Worm (Caenorhabditis elegans) whole organism, young adult: Measurements from ENCODE around the gene cdk-4.

Source experiments
- B0019.2 ChIP-seq: fragments of 200-800 bp; sonication (Bioruptor generic); conservative IDR thresholded peaks from 2 replicates; pipeline ENCODE4 v1.3.6; 2022; ENCODE audit warnings: missing genetic modification reagents, missing genetic modification characterization, missing compliant biosample characterization
- B0035.1 ChIP-seq: sonication (generic microtip); optimal IDR thresholded peaks from 2 replicates; lab custom pipeline; 2016; ENCODE audit warnings: missing genetic modification characterization, mild to moderate bottlenecking, missing compliant biosample characterization, missing genotype, missing genetic modification reagents
- F49E8.2 ChIP-seq: sonication (generic microtip); optimal IDR thresholded peaks from 3 replicates; lab custom pipeline; 2017; ENCODE audit warnings: missing genetic modification characterization, mild to moderate bottlenecking, missing compliant biosample characterization, antibody characterized with exemption, moderate library complexity; ENCODE audit not compliant: insufficient read depth
- K12H6.12 ChIP-seq: fragments of 200-800 bp; sonication (Bioruptor generic); optimal IDR thresholded peaks from 2 replicates; lab custom pipeline; 2018; ENCODE audit warnings: mild to moderate bottlenecking, missing genetic modification characterization, missing compliant biosample characterization
- aptf-3 ChIP-seq: fragments of 200-800 bp; sonication (Bioruptor generic); IDR thresholded peaks from 2 replicates; pipeline ENCODE4 v1.3.6; 2022; ENCODE audit warnings: missing genetic modification characterization, missing compliant biosample characterization
- bed-1 ChIP-seq: fragments of 200-800 bp; sonication (Bioruptor generic); IDR thresholded peaks from 2 replicates; pipeline ENCODE4 v1.3.6; 2022; ENCODE audit warnings: missing genetic modification reagents, missing genetic modification characterization, missing compliant biosample characterization
- ccch-3 ChIP-seq: fragments of 200-800 bp; sonication (Bioruptor generic); optimal IDR thresholded peaks from 2 replicates; lab custom pipeline; 2018; ENCODE audit warnings: mild to moderate bottlenecking, missing genetic modification characterization, missing compliant biosample characterization
- cebp-1 ChIP-seq, 2 experiments: fragments of 200-800 bp in 1 of 2; sonication (Bioruptor generic) in 1 of 2; sonication (generic microtip) in 1 of 2; IDR thresholded peaks in 1 of 2; optimal IDR thresholded peaks in 1 of 2; 2 replicates each; pipeline versions ENCODE4 v1.3.6 to Lab custom; 2017 to 2022; ENCODE audit warnings: missing compliant biosample characterization in 2 of 2, missing genetic modification characterization in 2 of 2, mild to moderate bottlenecking in 1 of 2, missing genetic modification reagents in 1 of 2, moderate library complexity in 1 of 2
- ceh-27 ChIP-seq: fragments of 200-800 bp; sonication (Bioruptor generic); optimal IDR thresholded peaks from 2 replicates; lab custom pipeline; 2018; ENCODE audit warnings: mild to moderate bottlenecking, missing genetic modification characterization, moderate library complexity, missing compliant biosample characterization
- ceh-91 ChIP-seq: fragments of 200-800 bp; sonication (Bioruptor generic); IDR thresholded peaks from 2 replicates; pipeline ENCODE4 v1.3.6; 2022; ENCODE audit warnings: missing genetic modification reagents, missing genetic modification characterization, missing compliant biosample characterization
- dox-1 ChIP-seq: fragments of 200-800 bp; sonication (Bioruptor generic); IDR thresholded peaks from 2 replicates; pipeline ENCODE4 v1.3.6; 2022; ENCODE audit warnings: missing genetic modification reagents, missing genetic modification characterization, missing compliant biosample characterization
- egl-44 ChIP-seq: fragments of 200-800 bp; sonication (Bioruptor generic); IDR thresholded peaks from 2 replicates; pipeline ENCODE4 v1.3.6; 2022; ENCODE audit warnings: missing genetic modification reagents, missing genetic modification characterization, missing compliant biosample characterization
- egrh-3 ChIP-seq: fragments of 200-800 bp; sonication (Bioruptor generic); IDR thresholded peaks from 2 replicates; pipeline ENCODE4 v1.3.6; 2022; ENCODE audit warnings: missing genetic modification reagents, missing genetic modification characterization, missing compliant biosample characterization
- ekl-4 ChIP-seq: fragments of 200-800 bp; sonication (Bioruptor generic); IDR thresholded peaks from 2 replicates; pipeline ENCODE4 v1.3.6; 2022; ENCODE audit warnings: missing genetic modification reagents, missing genetic modification characterization, missing compliant biosample characterization
- hmg-1.2 ChIP-seq: fragments of 200-800 bp; sonication (Bioruptor generic); IDR thresholded peaks from 2 replicates; pipeline ENCODE4 v1.3.6; 2022; ENCODE audit warnings: missing genetic modification reagents, missing genetic modification characterization, missing compliant biosample characterization
- hmg-20 ChIP-seq: fragments of 200-800 bp; sonication (Bioruptor generic); IDR thresholded peaks from 2 replicates; pipeline ENCODE4 v1.3.6; 2022; ENCODE audit warnings: missing genetic modification reagents, missing genetic modification characterization, missing compliant biosample characterization
- hsf-1 ChIP-seq: fragments of 200-800 bp; sonication (Bioruptor generic); IDR thresholded peaks from 2 replicates; pipeline ENCODE4 v1.3.6; 2022; ENCODE audit warnings: missing genetic modification reagents, missing genetic modification characterization, missing compliant biosample characterization
- lag-1 ChIP-seq: fragments of 200-800 bp; sonication (Bioruptor generic); IDR thresholded peaks from 2 replicates; pipeline ENCODE4 v1.3.6; 2022; ENCODE audit warnings: missing genetic modification reagents, missing genetic modification characterization, missing compliant biosample characterization
- lsl-1 ChIP-seq: fragments of 200-800 bp; sonication (Bioruptor generic); optimal IDR thresholded peaks from 2 replicates; lab custom pipeline; 2018; ENCODE audit warnings: mild to moderate bottlenecking, missing genetic modification characterization, moderate library complexity, missing compliant biosample characterization
- mcd-1 ChIP-seq: fragments of 200-800 bp; sonication (Bioruptor generic); IDR thresholded peaks from 2 replicates; pipeline ENCODE4 v1.3.6; 2022; ENCODE audit warnings: missing genetic modification reagents, missing genetic modification characterization, missing compliant biosample characterization
- mel-28 ChIP-seq: sonication (generic microtip); optimal IDR thresholded peaks from 2 replicates; lab custom pipeline; 2016; ENCODE audit warnings: borderline replicate concordance, mild to moderate bottlenecking, missing genetic modification characterization, missing compliant biosample characterization
- mxl-1 ChIP-seq: sonication (generic microtip); optimal IDR thresholded peaks from 2 replicates; lab custom pipeline; 2016; ENCODE audit warnings: missing genetic modification characterization, missing compliant biosample characterization
- nhr-80 ChIP-seq: sonication (generic microtip); optimal IDR thresholded peaks from 2 replicates; lab custom pipeline; 2016; ENCODE audit warnings: missing genetic modification characterization, missing compliant biosample characterization
- pha-4 ChIP-seq: fragments of 150-350 bp; sonication (generic microtip); optimal IDR thresholded peaks from 2 replicates; lab custom pipeline; 2014; ENCODE audit warnings: missing biosample characterization, missing genetic modification reagents, missing genetic modification characterization
- sea-2 ChIP-seq: fragments of 200-800 bp; sonication (Bioruptor generic); IDR thresholded peaks from 2 replicates; pipeline ENCODE4 v1.3.6; 2022; ENCODE audit warnings: missing genetic modification characterization, missing compliant biosample characterization
- snpc-4 ChIP-seq, 5 experiments: fragments of 150-350 bp in 1 of 5; sonication (generic microtip) in 4 of 5; optimal IDR thresholded peaks; 2 replicates each; lab custom pipeline; 2014 to 2018; ENCODE audit warnings: missing genetic modification characterization in 5 of 5, missing biosample characterization in 3 of 5, antibody characterized with exemption in 2 of 5, mild to moderate bottlenecking in 2 of 5, missing compliant biosample characterization in 2 of 5, missing genotype in 2 of 5, moderate library complexity in 2 of 5, missing genetic modification reagents in 1 of 5
- somi-1 ChIP-seq: fragments of 200-800 bp; sonication (Bioruptor generic); optimal IDR thresholded peaks from 2 replicates; lab custom pipeline; 2018; ENCODE audit warnings: mild to moderate bottlenecking, missing genetic modification characterization, missing compliant biosample characterization
- sptf-2 ChIP-seq: fragments of 200-800 bp; sonication (Bioruptor generic); optimal IDR thresholded peaks from 2 replicates; lab custom pipeline; 2018; ENCODE audit warnings: mild to moderate bottlenecking, missing genetic modification characterization, missing compliant biosample characterization
- tbp1 ChIP-seq: fragments of 200-800 bp; sonication (Bioruptor generic); optimal IDR thresholded peaks from 2 replicates; lab custom pipeline; 2018; ENCODE audit warnings: mild to moderate bottlenecking, missing genetic modification characterization, missing compliant biosample characterization
- unc-62 ChIP-seq: fragments of 150-350 bp; optimal IDR thresholded peaks from 2 replicates; lab custom pipeline; 2014; ENCODE audit warnings: missing biosample characterization, missing genetic modification reagents, missing genetic modification characterization
- zfh-2 ChIP-seq: fragments of 200-800 bp; sonication (Bioruptor generic); conservative IDR thresholded peaks from 2 replicates; pipeline ENCODE4 v1.3.6; 2022; ENCODE audit warnings: missing genetic modification reagents, missing genetic modification characterization, missing compliant biosample characterization
- zim-3 ChIP-seq: sonication (generic microtip); optimal IDR thresholded peaks from 2 replicates; lab custom pipeline; 2017; ENCODE audit warnings: mild to moderate bottlenecking, missing genetic modification characterization, moderate library complexity, missing compliant biosample characterization
- ztf-26 ChIP-seq: sonication (generic microtip); optimal IDR thresholded peaks from 2 replicates; lab custom pipeline; 2017; ENCODE audit warnings: missing genetic modification characterization, missing compliant biosample characterization

The cdk-4 gene

DNA sequence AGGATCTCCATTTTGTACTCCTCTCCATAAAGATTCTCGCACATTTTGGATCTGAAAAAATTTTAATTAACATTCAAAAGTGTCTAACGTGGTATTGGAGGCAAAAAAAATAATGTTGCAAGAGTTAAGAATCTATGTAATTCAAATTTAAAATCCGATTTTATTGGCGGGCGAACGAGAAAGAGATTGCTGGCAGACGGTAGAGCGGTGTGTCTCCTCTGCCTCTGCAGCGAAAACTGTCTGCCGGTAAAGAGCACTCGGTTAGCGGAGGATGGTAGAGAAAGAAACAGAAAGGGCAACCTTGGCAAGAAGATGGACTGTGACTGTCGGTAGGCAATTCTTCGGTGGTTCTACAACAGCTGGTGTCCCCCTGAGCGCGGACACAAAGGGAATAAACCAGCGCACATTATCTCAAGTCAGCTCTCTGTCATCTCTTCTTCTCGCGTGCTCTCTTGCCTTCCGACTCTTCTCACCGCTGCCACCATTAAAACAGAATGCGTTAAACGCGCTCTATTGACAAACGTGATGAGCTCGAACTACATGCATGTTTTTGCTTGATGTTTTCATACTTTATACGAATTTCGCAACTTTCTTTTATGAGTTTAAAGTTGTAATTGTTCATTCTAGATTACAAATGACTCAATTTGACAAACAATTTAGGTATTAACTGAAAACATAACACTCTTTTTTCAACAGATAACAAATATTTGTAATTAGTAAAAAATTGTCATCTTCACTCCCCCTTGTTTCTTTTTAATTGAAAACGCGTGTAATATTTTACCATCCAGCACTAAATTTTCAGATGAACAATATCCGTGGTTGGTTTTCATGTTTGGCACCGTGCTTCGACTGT, at the start of gene cdk-4, which contains the start of gene F18H3.1:
Gene cdk-4, minus strand, starts transcription at position 51 of the 853 bp plus-strand sequence.
Gene F18H3.1, plus strand, starts transcription at position 803 of the 853 bp plus-strand sequence.
- TF ChIP-seq unc-62 (GFP tag; lab: Kevin White, UChicago), result no peak
- TF ChIP-seq mxl-1 (tag; lab: Kevin White, UChicago), result no peak
- no peak for TF ChIP-seq hsf-1
- 0 out of 2 replicates have a peak, but pooled peaks have one; percentile 16 for TF ChIP-seq egrh-3 (GFP tag; lab: Robert Waterston, UW)
- peak; percentile 95 for TF ChIP-seq zfh-2
- TF ChIP-seq snpc-4 (GFP tag; optimal IDR thresholded peaks at IDR 0.05; lab: Kevin White, UChicago), result no peak
- peak in 1 of 4 experiments; percentile 14 for TF ChIP-seq snpc-4 (tag; optimal IDR thresholded peaks at IDR 0.05; lab: Kevin White, UChicago)
- TF ChIP-seq dox-1, result peak; percentile 67
- peak; percentile 61 for TF ChIP-seq cebp-1 (GFP tag; IDR thresholded peaks at IDR 0.05; lab: Robert Waterston, UW)
- peak; percentile 91 for TF ChIP-seq cebp-1 (tag; optimal IDR thresholded peaks at IDR 0.05; lab: Kevin White, UChicago)
- TF ChIP-seq hmg-1.2 (GFP tag; lab: Robert Waterston, UW), result peak; percentile 53; the same call in 1 of the 2 replicates
- peak; percentile 55 for TF ChIP-seq nhr-80 (tag; lab: Kevin White, UChicago)
- no peak for TF ChIP-seq egl-44 (GFP tag; lab: Robert Waterston, UW)
- peak; percentile 51 for TF ChIP-seq mcd-1 (GFP tag; lab: Robert Waterston, UW)
- TF ChIP-seq K12H6.12 (tag; lab: Kevin White, UChicago), result peak; percentile 40
- no peak for TF ChIP-seq tbp1
- TF ChIP-seq mel-28 (tag; lab: Kevin White, UChicago), result no peak
- TF ChIP-seq ekl-4, result no peak
- TF ChIP-seq hmg-20, result no peak

DNA sequence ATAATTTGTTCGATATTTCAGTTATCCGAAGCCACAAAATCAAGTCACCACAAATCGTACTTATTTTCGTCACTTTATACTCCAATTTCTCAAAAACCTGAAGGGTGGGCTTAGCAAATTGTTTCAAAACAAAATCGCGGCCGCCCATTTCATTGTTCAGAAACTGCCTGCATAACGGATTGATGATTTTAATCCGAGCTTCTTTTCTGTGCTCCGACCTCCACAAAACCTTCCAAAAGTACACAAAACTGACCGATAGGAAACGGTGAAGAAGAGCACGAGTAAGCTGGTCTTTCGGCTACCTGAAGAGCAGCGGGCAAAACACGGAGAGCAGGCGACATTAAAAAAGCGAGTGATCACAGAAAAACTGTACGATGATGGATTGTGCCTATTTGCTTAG, 47.7 kb upstream of the cdk-4 start, which contains the start of gene R01E6.2:
Gene R01E6.2, minus strand, starts transcription at position 101 of the 400 bp plus-strand sequence.
- TF ChIP-seq F49E8.2 (tag; lab: Kevin White, UChicago) (no peak), ccch-3 (GFP tag; lab: Kevin White, UChicago) (no peak), bed-1 (GFP tag; lab: Robert Waterston, UW) (no peak)

ce11 chrX:13561954-13562353, 43.2 kb upstream of the cdk-4 start:
- TF ChIP-seq lsl-1 (GFP tag; lab: Kevin White, UChicago) (no peak), pha-4 (tag; lab: Kevin White, UChicago) (no peak), ceh-91 (GFP tag; lab: Robert Waterston, UW) (no peak), sptf-2 (GFP tag; lab: Kevin White, UChicago) (no peak), lag-1 (GFP tag; lab: Robert Waterston, UW) (no peak), sea-2 (GFP tag; lab: Robert Waterston, UW) (no peak)

DNA sequence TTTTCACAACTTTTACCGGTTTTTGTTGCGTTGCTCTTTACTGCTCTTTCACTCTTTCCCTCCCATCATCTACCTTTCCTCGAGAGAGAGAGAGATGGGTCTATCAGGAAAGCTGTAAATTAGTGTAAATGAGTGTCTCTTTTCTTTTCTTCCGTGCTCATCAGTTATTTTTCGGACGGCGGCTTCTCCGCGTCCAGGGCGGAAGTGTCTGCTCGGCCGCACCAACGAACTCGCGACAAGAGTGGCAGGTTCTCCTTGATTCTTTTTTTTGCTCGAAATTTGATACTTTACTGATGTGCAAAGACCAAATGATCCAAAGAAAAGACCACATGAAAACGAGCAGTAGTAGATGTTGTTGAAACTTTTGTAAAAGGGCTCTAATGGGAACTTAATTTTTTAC, 40.0 kb upstream of the cdk-4 start:
- peak; percentile 7 for TF ChIP-seq somi-1 (GFP tag; lab: Kevin White, UChicago)
- TF ChIP-seq zim-3 (tag; lab: Kevin White, UChicago), result no peak

- TF ChIP-seq aptf-3 (GFP tag; lab: Robert Waterston, UW) (no peak), B0035.1 (no peak), ceh-27 (GFP tag; lab: Kevin White, UChicago) (no peak), B0019.2 (GFP tag; lab: Robert Waterston, UW) (no peak), ccch-3 (GFP tag; lab: Kevin White, UChicago) (no peak), ztf-26 (tag; lab: Kevin White, UChicago) (no peak)
Measured at ce11 chrX:13556066-13556465, 37.4 kb upstream of the cdk-4 start, which contains the start of gene glb-20. TSS of gene glb-20 (minus strand) at chrX:13556166.
